Worm (Caenorhabditis elegans) whole organism, young adult: ENCODE measurements around the gene abu-13.
A peak's percentile ranks its signal among the peaks of the same experiment; 100 is the strongest.

Source experiments
- B0035.1 ChIP-seq: sonication (generic microtip); optimal IDR thresholded peaks from 2 replicates; lab custom pipeline; 2016; ENCODE audit warnings: missing genetic modification characterization, mild to moderate bottlenecking, missing compliant biosample characterization, missing genotype, missing genetic modification reagents
- F49E8.2 ChIP-seq: sonication (generic microtip); optimal IDR thresholded peaks from 3 replicates; lab custom pipeline; 2017; ENCODE audit warnings: missing genetic modification characterization, mild to moderate bottlenecking, missing compliant biosample characterization, antibody characterized with exemption, moderate library complexity; ENCODE audit not compliant: insufficient read depth
- F52B5.7 ChIP-seq: sonication (generic microtip); optimal IDR thresholded peaks from 2 replicates; lab custom pipeline; 2016; ENCODE audit warnings: mild to moderate bottlenecking, missing genetic modification characterization, missing compliant biosample characterization
- K12H6.12 ChIP-seq: fragments of 200-800 bp; sonication (Bioruptor generic); optimal IDR thresholded peaks from 2 replicates; lab custom pipeline; 2018; ENCODE audit warnings: mild to moderate bottlenecking, missing genetic modification characterization, missing compliant biosample characterization
- T26A5.8 ChIP-seq: sonication (generic microtip); optimal IDR thresholded peaks from 2 replicates; lab custom pipeline; 2016; ENCODE audit warnings: missing genetic modification characterization, missing compliant biosample characterization
- Y53F4B.3 ChIP-seq: fragments of 200-800 bp; sonication (Bioruptor generic); IDR thresholded peaks from 2 replicates; pipeline ENCODE4 v1.3.6; 2022; ENCODE audit warnings: missing genetic modification reagents, missing genetic modification characterization, missing compliant biosample characterization
- aptf-3 ChIP-seq: fragments of 200-800 bp; sonication (Bioruptor generic); IDR thresholded peaks from 2 replicates; pipeline ENCODE4 v1.3.6; 2022; ENCODE audit warnings: missing genetic modification characterization, missing compliant biosample characterization
- attf-3 ChIP-seq: fragments of 200-800 bp; sonication (Bioruptor generic); conservative IDR thresholded peaks from 2 replicates; pipeline ENCODE4 v1.3.6; 2022; ENCODE audit warnings: missing genetic modification reagents, missing genetic modification characterization, missing compliant biosample characterization
- attf-6 ChIP-seq: fragments of 200-800 bp; sonication (Bioruptor generic); IDR thresholded peaks from 2 replicates; pipeline ENCODE4 v1.3.6; 2022; ENCODE audit warnings: missing genetic modification reagents, missing genetic modification characterization, missing compliant biosample characterization
- bed-1 ChIP-seq: fragments of 200-800 bp; sonication (Bioruptor generic); IDR thresholded peaks from 2 replicates; pipeline ENCODE4 v1.3.6; 2022; ENCODE audit warnings: missing genetic modification reagents, missing genetic modification characterization, missing compliant biosample characterization
- bed-2 ChIP-seq: fragments of 200-800 bp; sonication (Bioruptor generic); IDR thresholded peaks from 2 replicates; pipeline ENCODE4 v1.3.6; 2022; ENCODE audit warnings: missing genetic modification reagents, missing genetic modification characterization, missing compliant biosample characterization
- cebp-2 ChIP-seq: fragments of 200-800 bp; sonication (Bioruptor generic); IDR thresholded peaks from 2 replicates; pipeline ENCODE4 v1.3.6; 2022; ENCODE audit warnings: missing genetic modification characterization, missing compliant biosample characterization
- ceh-100 ChIP-seq: fragments of 200-800 bp; sonication (Bioruptor generic); IDR thresholded peaks from 2 replicates; pipeline ENCODE4 v1.3.6; 2022; ENCODE audit warnings: missing genetic modification reagents, missing genetic modification characterization, missing compliant biosample characterization
- ceh-27 ChIP-seq: fragments of 200-800 bp; sonication (Bioruptor generic); optimal IDR thresholded peaks from 2 replicates; lab custom pipeline; 2018; ENCODE audit warnings: mild to moderate bottlenecking, missing genetic modification characterization, moderate library complexity, missing compliant biosample characterization
- ceh-91 ChIP-seq: fragments of 200-800 bp; sonication (Bioruptor generic); IDR thresholded peaks from 2 replicates; pipeline ENCODE4 v1.3.6; 2022; ENCODE audit warnings: missing genetic modification reagents, missing genetic modification characterization, missing compliant biosample characterization
- die-1 ChIP-seq: sonication (generic microtip); optimal IDR thresholded peaks from 2 replicates; lab custom pipeline; 2016; ENCODE audit warnings: missing genotype, mild to moderate bottlenecking, missing genetic modification characterization, missing compliant biosample characterization
- efl-1 ChIP-seq: fragments of 150-350 bp; optimal IDR thresholded peaks from 2 replicates; lab custom pipeline; 2014; ENCODE audit warnings: missing biosample characterization, missing genetic modification reagents, missing genetic modification characterization
- fkh-3 ChIP-seq: sonication (generic microtip); optimal IDR thresholded peaks from 2 replicates; lab custom pipeline; 2016; ENCODE audit warnings: mild to moderate bottlenecking, missing genetic modification characterization, missing compliant biosample characterization
- gei-17 ChIP-seq: fragments of 200-800 bp; sonication (Bioruptor generic); optimal IDR thresholded peaks from 2 replicates; lab custom pipeline; 2018; ENCODE audit warnings: mild to moderate bottlenecking, missing genetic modification characterization, missing compliant biosample characterization
- lag-1 ChIP-seq: fragments of 200-800 bp; sonication (Bioruptor generic); IDR thresholded peaks from 2 replicates; pipeline ENCODE4 v1.3.6; 2022; ENCODE audit warnings: missing genetic modification reagents, missing genetic modification characterization, missing compliant biosample characterization
- lir-1 ChIP-seq: fragments of 200-800 bp; sonication (Bioruptor generic); conservative IDR thresholded peaks from 2 replicates; pipeline ENCODE4 v1.3.6; 2022; ENCODE audit warnings: missing genetic modification reagents, missing genetic modification characterization, missing compliant biosample characterization
- madf-10 ChIP-seq: sonication (generic microtip); optimal IDR thresholded peaks from 2 replicates; lab custom pipeline; 2016; ENCODE audit warnings: mild to moderate bottlenecking, missing genetic modification characterization, missing compliant biosample characterization
- madf-3 ChIP-seq: fragments of 200-800 bp; sonication (Bioruptor generic); IDR thresholded peaks from 2 replicates; pipeline ENCODE4 v1.3.6; 2022; ENCODE audit warnings: missing genetic modification reagents, missing genetic modification characterization, missing compliant biosample characterization
- madf-6 ChIP-seq: fragments of 200-800 bp; sonication (Bioruptor generic); IDR thresholded peaks from 2 replicates; pipeline ENCODE4 v1.3.6; 2022; ENCODE audit warnings: missing genetic modification reagents, missing genetic modification characterization, missing compliant biosample characterization
- madf-8 ChIP-seq: fragments of 200-800 bp; sonication (Bioruptor generic); conservative IDR thresholded peaks from 2 replicates; pipeline ENCODE4 v1.3.6; 2022; ENCODE audit warnings: missing genetic modification reagents, missing genetic modification characterization, missing compliant biosample characterization
- mes-4 ChIP-seq: sonication (generic microtip); optimal IDR thresholded peaks from 2 replicates; lab custom pipeline; 2016; ENCODE audit warnings: missing genotype, missing genetic modification characterization, missing compliant biosample characterization
- mxl-1 ChIP-seq: sonication (generic microtip); optimal IDR thresholded peaks from 2 replicates; lab custom pipeline; 2016; ENCODE audit warnings: missing genetic modification characterization, missing compliant biosample characterization
- nfya-2 ChIP-seq: fragments of 200-800 bp; sonication (Bioruptor generic); IDR thresholded peaks from 2 replicates; pipeline ENCODE4 v1.3.6; 2022; ENCODE audit warnings: missing genetic modification reagents, missing genetic modification characterization, missing compliant biosample characterization
- nhr-179 ChIP-seq: sonication (generic microtip); optimal IDR thresholded peaks from 2 replicates; lab custom pipeline; 2016; ENCODE audit warnings: mild to moderate bottlenecking, missing genetic modification characterization, missing compliant biosample characterization
- pha-4 ChIP-seq: fragments of 150-350 bp; sonication (generic microtip); optimal IDR thresholded peaks from 2 replicates; lab custom pipeline; 2014; ENCODE audit warnings: missing biosample characterization, missing genetic modification reagents, missing genetic modification characterization
- repo-1 ChIP-seq: sonication (generic microtip); optimal IDR thresholded peaks from 2 replicates; lab custom pipeline; 2017; ENCODE audit warnings: mild to moderate bottlenecking, missing genetic modification characterization, missing compliant biosample characterization
- snpc-1.1 ChIP-seq: sonication (generic microtip); optimal IDR thresholded peaks from 2 replicates; lab custom pipeline; 2017; ENCODE audit warnings: missing genetic modification characterization, mild to moderate bottlenecking, missing compliant biosample characterization, antibody characterized with exemption, moderate library complexity, missing genotype, missing genetic modification reagents; ENCODE audit not compliant: insufficient read depth
- snpc-1.3 ChIP-seq: sonication (generic microtip); optimal IDR thresholded peaks from 2 replicates; lab custom pipeline; 2017; ENCODE audit warnings: missing genetic modification characterization, mild to moderate bottlenecking, missing compliant biosample characterization, antibody characterized with exemption, moderate library complexity, missing genotype, missing genetic modification reagents; ENCODE audit not compliant: insufficient read depth
- tlf-1 ChIP-seq: fragments of 200-800 bp; sonication (Bioruptor generic); optimal IDR thresholded peaks from 2 replicates; lab custom pipeline; 2018; ENCODE audit warnings: mild to moderate bottlenecking, missing genetic modification characterization, missing compliant biosample characterization
- ztf-26 ChIP-seq: sonication (generic microtip); optimal IDR thresholded peaks from 2 replicates; lab custom pipeline; 2017; ENCODE audit warnings: missing genetic modification characterization, missing compliant biosample characterization

Gene abu-13

DNA sequence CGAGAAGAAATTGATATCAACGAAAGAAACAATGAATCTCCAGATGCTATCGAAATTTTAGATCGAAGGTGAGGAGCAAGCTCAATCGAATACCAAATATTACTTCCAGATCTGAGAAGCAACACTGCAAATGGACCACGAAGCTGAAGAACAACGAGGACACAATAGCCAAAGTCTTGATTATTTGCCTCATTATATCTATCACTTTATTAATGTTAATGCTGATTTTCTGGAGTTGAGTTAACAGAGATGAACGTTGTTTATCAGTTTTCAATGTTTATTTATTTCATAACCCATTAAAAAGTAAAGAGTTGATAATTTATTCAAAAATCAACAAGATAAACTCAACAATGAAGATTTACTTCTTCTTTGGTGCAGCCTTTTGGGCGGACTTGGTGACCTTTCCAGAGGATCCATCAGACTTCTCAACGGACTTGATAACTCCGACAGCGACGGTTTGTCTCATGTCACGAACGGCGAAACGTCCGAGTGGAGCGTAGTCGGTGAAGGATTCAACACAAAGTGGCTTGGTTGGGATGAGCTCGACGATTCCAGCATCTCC lies 24.2 kb upstream of the abu-13 start (continued):
- TF ChIP-seq T26A5.8 (tag; lab: Kevin White, UChicago) = no peak
- TF ChIP-seq F49E8.2 (tag; lab: Kevin White, UChicago) = peak; percentile 97
- no peak for TF ChIP-seq ceh-27
- peak; percentile 14 for TF ChIP-seq F52B5.7
- peak; percentile 26 for TF ChIP-seq die-1
- no peak for TF ChIP-seq bed-2 (GFP tag; lab: Robert Waterston, UW)
- no peak for TF ChIP-seq nhr-179 (tag; lab: Kevin White, UChicago)
- peak; percentile 12; the same call in 1 of the 2 replicates for TF ChIP-seq ceh-100 (GFP tag; lab: Robert Waterston, UW)
- TF ChIP-seq attf-3 = no peak
- TF ChIP-seq snpc-1.1 (tag; lab: Kevin White, UChicago) = peak; percentile 45
- no peak for TF ChIP-seq aptf-3 (GFP tag; lab: Robert Waterston, UW)

- no peak for TF ChIP-seq fkh-3 (tag; lab: Kevin White, UChicago)
- no peak for TF ChIP-seq B0035.1 (tag; lab: Kevin White, UChicago)
- TF ChIP-seq bed-1 (GFP tag; lab: Robert Waterston, UW) = no peak
- no peak for TF ChIP-seq madf-10 (tag; lab: Kevin White, UChicago)
- no peak for TF ChIP-seq mes-4 (tag; lab: Kevin White, UChicago)
- no peak for TF ChIP-seq madf-8
- TF ChIP-seq madf-3 (GFP tag; lab: Robert Waterston, UW) = no peak
- no peak for TF ChIP-seq T26A5.8 (tag; lab: Kevin White, UChicago)
- TF ChIP-seq attf-6 (GFP tag; lab: Robert Waterston, UW) = no peak
- no peak for TF ChIP-seq ztf-26 (tag; lab: Kevin White, UChicago)
- TF ChIP-seq tlf-1 (GFP tag; lab: Kevin White, UChicago) = no peak
- no peak for TF ChIP-seq Y53F4B.3 (GFP tag; lab: Robert Waterston, UW)
- TF ChIP-seq nfya-2 (GFP tag; lab: Robert Waterston, UW) = no peak
These were observed 23.4 kb upstream of the abu-13 start, which contains the start of gene F31E3.12 for ce11 chrIII:6969090-6969489. F31E3.12 (plus strand) TSS chrIII:6969390.

DNA sequence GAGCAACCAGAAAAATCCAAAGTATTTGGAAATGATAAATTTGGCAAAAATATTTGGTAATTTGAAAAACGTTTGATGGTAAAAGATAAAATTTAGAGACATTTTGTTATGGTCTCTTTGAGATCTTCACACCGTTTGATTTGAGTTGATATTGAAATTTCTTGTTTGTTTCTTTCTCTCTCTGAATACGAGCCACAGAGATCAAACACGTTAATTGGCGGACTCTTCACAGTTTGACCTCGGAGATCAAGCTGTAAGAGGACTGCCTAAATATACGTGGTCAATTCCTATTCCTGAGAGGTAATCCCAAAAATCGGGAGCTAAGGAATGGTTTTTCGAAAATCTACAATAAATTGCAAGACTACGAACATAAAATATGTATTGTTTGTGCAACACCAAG lies 23.0 kb upstream of the abu-13 start:
- TF ChIP-seq lag-1 (no peak), ceh-91 (GFP tag; lab: Robert Waterston, UW) (no peak), madf-8 (0 out of 2 replicates have a peak, but pooled peaks have one; percentile 6), K12H6.12 (no peak), mxl-1 (tag; lab: Kevin White, UChicago) (no peak), efl-1 (GFP tag; lab: Kevin White, UChicago) (peak; percentile 55), pha-4 (tag; lab: Kevin White, UChicago) (no peak), repo-1 (tag; lab: Kevin White, UChicago) (no peak), cebp-2 (GFP tag; lab: Robert Waterston, UW) (no peak), gei-17 (GFP tag; lab: Kevin White, UChicago) (no peak), lir-1 (GFP tag; lab: Robert Waterston, UW) (no peak), madf-6 (GFP tag; lab: Robert Waterston, UW) (peak; percentile 71), snpc-1.3 (no peak)
